Worm (Caenorhabditis elegans) whole organism, L1 larva: ENCODE results near the gene nhr-136.
A peak's percentile ranks its signal among the peaks of the same experiment; 100 is the strongest.

Experiments
- C04F5.9 ChIP-seq: sonication (generic microtip); optimal IDR thresholded peaks from 2 replicates; lab custom pipeline; 2016; ENCODE audit warnings: missing genetic modification characterization, missing compliant biosample characterization
- F16B12.6 ChIP-seq: fragments of 150-350 bp; optimal IDR thresholded peaks from 2 replicates; lab custom pipeline; 2014; ENCODE audit warnings: missing biosample characterization, missing genetic modification characterization
- aha-1 ChIP-seq: fragments of 150-350 bp; optimal IDR thresholded peaks from 2 replicates; lab custom pipeline; 2014; ENCODE audit warnings: missing biosample characterization, missing genetic modification characterization
- alr-1 ChIP-seq: fragments of 200-800 bp; sonication (Bioruptor generic); optimal IDR thresholded peaks from 2 replicates; lab custom pipeline; 2018; ENCODE audit warnings: borderline replicate concordance, mild to moderate bottlenecking, missing genetic modification characterization, missing compliant biosample characterization
- blmp-1 ChIP-seq: fragments of 150-350 bp; optimal IDR thresholded peaks from 2 replicates; lab custom pipeline; 2014; ENCODE audit warnings: missing biosample characterization, missing genetic modification characterization
- ceh-8 ChIP-seq: fragments of 200-800 bp; sonication (Bioruptor generic); optimal IDR thresholded peaks from 2 replicates; lab custom pipeline; 2018; ENCODE audit warnings: mild to moderate bottlenecking, missing genetic modification characterization, moderate library complexity, missing compliant biosample characterization
- ceh-82 ChIP-seq, 3 experiments: fragments of 150-350 bp in 1 of 3; sonication (generic microtip) in 2 of 3; optimal IDR thresholded peaks; 2 replicates each; lab custom pipeline; 2014 to 2017; ENCODE audit warnings: missing biosample characterization in 3 of 3, missing genetic modification characterization in 3 of 3
- ceh-90 ChIP-seq: sonication (generic microtip); optimal IDR thresholded peaks from 2 replicates; lab custom pipeline; 2016; ENCODE audit warnings: missing genetic modification characterization, missing compliant biosample characterization
- dpl-1 ChIP-seq, 3 experiments: fragments of 150-350 bp in 2 of 3; sonication (generic microtip) in 1 of 3; optimal IDR thresholded peaks; 2 replicates each; lab custom pipeline; 2014 to 2017; ENCODE audit warnings: missing biosample characterization in 3 of 3, missing genetic modification characterization in 3 of 3, missing genetic modification reagents in 3 of 3
- efl-1 ChIP-seq, 4 experiments: fragments of 150-350 bp; optimal IDR thresholded peaks in 3 of 4; peaks in 1 of 4; 1 replicate in 1 of 4; 2 replicates in 3 of 4; lab custom pipeline; 2014; ENCODE audit warnings: missing biosample characterization in 2 of 4, missing genetic modification characterization in 2 of 4, missing genetic modification reagents in 2 of 4
- egl-27 ChIP-seq, 2 experiments: fragments of 150-350 bp in 1 of 2; sonication (generic microtip); optimal IDR thresholded peaks; 3 replicates each; lab custom pipeline; 2017 to 2018; ENCODE audit warnings: missing biosample characterization in 2 of 2, missing genetic modification characterization in 2 of 2, missing genetic modification reagents in 2 of 2
- elt-2 ChIP-seq: sonication (generic microtip); optimal IDR thresholded peaks from 2 replicates; lab custom pipeline; 2016; ENCODE audit warnings: missing genetic modification characterization, mild to moderate bottlenecking, inconsistent platforms, missing compliant biosample characterization, missing genetic modification reagents
- elt-3 ChIP-seq, 6 experiments: fragments of 150-350 bp in 1 of 6; sonication (generic microtip); optimal IDR thresholded peaks; 2 replicates each; lab custom pipeline; 2017 to 2018; ENCODE audit warnings: missing biosample characterization in 6 of 6, missing genetic modification characterization in 6 of 6, inconsistent platforms in 1 of 6
- ets-5 ChIP-seq: fragments of 200-800 bp; sonication (Bioruptor generic); IDR thresholded peaks from 2 replicates; pipeline ENCODE4 v1.3.6; 2022; ENCODE audit warnings: missing genetic modification characterization, missing compliant biosample characterization
- fkh-4 ChIP-seq: sonication (generic microtip); optimal IDR thresholded peaks from 2 replicates; lab custom pipeline; 2016; ENCODE audit warnings: missing compliant biosample characterization, missing genetic modification characterization, borderline replicate concordance
- fkh-8 ChIP-seq: sonication (generic microtip); optimal IDR thresholded peaks from 2 replicates; lab custom pipeline; 2016; ENCODE audit warnings: mild to moderate bottlenecking, missing genetic modification characterization, missing compliant biosample characterization
- fos-1 ChIP-seq: fragments of 150-350 bp; optimal IDR thresholded peaks from 2 replicates; lab custom pipeline; 2014; ENCODE audit warnings: missing biosample characterization, missing genetic modification characterization
- hpl-2 ChIP-seq: fragments of 150-350 bp; optimal IDR thresholded peaks from 2 replicates; lab custom pipeline; 2014; ENCODE audit warnings: missing biosample characterization, missing genetic modification reagents, missing genetic modification characterization
- lin-14 ChIP-seq: fragments of 200-800 bp; sonication (Bioruptor generic); optimal IDR thresholded peaks from 2 replicates; lab custom pipeline; 2018; ENCODE audit warnings: mild to moderate bottlenecking, missing genetic modification characterization, moderate library complexity, missing compliant biosample characterization
- lin-35 ChIP-seq, 2 experiments: fragments of 150-350 bp; optimal IDR thresholded peaks; 2 replicates each; lab custom pipeline; 2014; ENCODE audit warnings: missing biosample characterization in 2 of 2, missing genetic modification characterization in 2 of 2, missing genetic modification reagents in 2 of 2
- lsy-2 ChIP-seq, 2 experiments: fragments of 150-350 bp; optimal IDR thresholded peaks; 2 replicates each; lab custom pipeline; 2014; ENCODE audit warnings: missing biosample characterization in 2 of 2, missing genetic modification characterization in 2 of 2
- mdl-1 ChIP-seq, 2 experiments: fragments of 150-350 bp; optimal IDR thresholded peaks; 2 replicates each; lab custom pipeline; 2014 to 2017; ENCODE audit warnings: missing biosample characterization in 2 of 2, missing genetic modification characterization in 2 of 2, inconsistent platforms in 1 of 2
- nhr-11 ChIP-seq: fragments of 150-350 bp; optimal IDR thresholded peaks from 2 replicates; lab custom pipeline; 2014; ENCODE audit warnings: missing biosample characterization, missing genetic modification characterization
- nhr-47 ChIP-seq: sonication (generic microtip); optimal IDR thresholded peaks from 2 replicates; lab custom pipeline; 2016; ENCODE audit warnings: mild to moderate bottlenecking, missing genetic modification characterization, moderate library complexity, missing compliant biosample characterization
- nhr-71 ChIP-seq: sonication (generic microtip); optimal IDR thresholded peaks from 2 replicates; lab custom pipeline; 2016; ENCODE audit warnings: mild to moderate bottlenecking, missing genetic modification characterization, moderate library complexity, missing compliant biosample characterization
- nhr-85 ChIP-seq: sonication (generic microtip); peaks from one replicate; lab custom pipeline; 2016; ENCODE audit warnings: missing genetic modification characterization, inconsistent platforms, missing compliant biosample characterization
- nhr-90 ChIP-seq: sonication (generic microtip); optimal IDR thresholded peaks from 2 replicates; lab custom pipeline; 2016; ENCODE audit warnings: mild to moderate bottlenecking, missing genetic modification characterization, missing compliant biosample characterization; ENCODE audit not compliant: poor library complexity
- pag-3 ChIP-seq: sonication (generic microtip); optimal IDR thresholded peaks from 2 replicates; lab custom pipeline; 2017; ENCODE audit warnings: missing genetic modification characterization, mild to moderate bottlenecking, missing compliant biosample characterization, antibody characterized with exemption, borderline replicate concordance; ENCODE audit not compliant: insufficient read depth
- pax-3 ChIP-seq: fragments of 200-800 bp; sonication (Bioruptor generic); optimal IDR thresholded peaks from 2 replicates; lab custom pipeline; 2018; ENCODE audit warnings: mild to moderate bottlenecking, missing genetic modification characterization, moderate library complexity, missing compliant biosample characterization
- rnt-1 ChIP-seq: sonication (generic microtip); optimal IDR thresholded peaks from 2 replicates; lab custom pipeline; 2016; ENCODE audit warnings: mild to moderate bottlenecking, missing genetic modification characterization, moderate library complexity, missing compliant biosample characterization
- skn-1 ChIP-seq: fragments of 150-350 bp; optimal IDR thresholded peaks from 2 replicates; lab custom pipeline; 2014; ENCODE audit warnings: missing biosample characterization, missing genetic modification characterization
- snpc-4 ChIP-seq: fragments of 150-350 bp; optimal IDR thresholded peaks from 2 replicates; lab custom pipeline; 2014; ENCODE audit warnings: missing biosample characterization, missing genetic modification characterization
- snu-23 ChIP-seq: sonication (generic microtip); optimal IDR thresholded peaks from 2 replicates; lab custom pipeline; 2016; ENCODE audit warnings: missing genetic modification characterization, missing compliant biosample characterization
- sup-37 ChIP-seq: fragments of 200-800 bp; sonication (Bioruptor generic); optimal IDR thresholded peaks from 2 replicates; lab custom pipeline; 2018; ENCODE audit warnings: mild to moderate bottlenecking, missing genetic modification characterization, missing compliant biosample characterization
- swsn-7 ChIP-seq: sonication (generic microtip); optimal IDR thresholded peaks from 2 replicates; lab custom pipeline; 2016; ENCODE audit warnings: missing genetic modification characterization, missing compliant biosample characterization
- unc-130 ChIP-seq: fragments of 150-350 bp; optimal IDR thresholded peaks from 2 replicates; lab custom pipeline; 2017; ENCODE audit warnings: missing biosample characterization, missing genetic modification characterization, inconsistent platforms
- unc-30 ChIP-seq: sonication (generic microtip); optimal IDR thresholded peaks from 2 replicates; lab custom pipeline; 2017; ENCODE audit warnings: missing biosample characterization, missing genetic modification characterization
- unc-62 ChIP-seq: fragments of 150-350 bp; optimal IDR thresholded peaks from 2 replicates; lab custom pipeline; 2014; ENCODE audit warnings: missing biosample characterization, missing genetic modification reagents, missing genetic modification characterization
- unc-98 ChIP-seq: fragments of 200-800 bp; sonication (Bioruptor generic); IDR thresholded peaks from 2 replicates; pipeline ENCODE4 v1.3.6; 2022; ENCODE audit warnings: missing genetic modification characterization, missing compliant biosample characterization
- vab-15 ChIP-seq: sonication (generic microtip); optimal IDR thresholded peaks from 2 replicates; lab custom pipeline; 2017; ENCODE audit warnings: missing genotype, mild to moderate bottlenecking, missing genetic modification characterization, missing compliant biosample characterization
- ztf-4 ChIP-seq: fragments of 150-350 bp; optimal IDR thresholded peaks from 2 replicates; lab custom pipeline; 2014; ENCODE audit warnings: missing biosample characterization, missing genetic modification characterization

The nhr-136 gene

DNA sequence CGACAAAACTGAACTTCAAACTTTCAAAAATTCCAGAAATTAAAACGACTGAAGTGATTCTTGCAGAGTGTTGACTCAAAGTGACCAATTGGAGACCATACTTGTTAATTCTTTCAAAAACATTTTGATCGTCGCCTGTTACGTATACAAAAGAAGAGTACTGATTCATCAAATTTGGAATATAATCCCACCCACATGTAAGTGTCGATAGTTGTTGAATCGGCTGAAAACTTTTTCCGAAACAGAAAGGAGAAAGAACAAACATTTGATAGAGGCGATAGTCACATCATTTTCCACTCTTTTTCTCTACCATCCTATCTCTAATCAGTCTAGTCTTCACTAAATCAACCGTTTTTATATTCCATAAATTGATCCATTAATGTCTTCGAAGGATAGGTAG lies 3.0 kb upstream of the nhr-136 start, which contains the start of gene nhr-153:
Gene nhr-153 (plus strand): TSS at position 301 of the 400 bp plus-strand sequence.
- TF ChIP-seq pag-3 (tag; lab: Kevin White, UChicago), result no peak
- TF ChIP-seq lin-35 (GFP tag; optimal IDR thresholded peaks at IDR 0.05; lab: Kevin White, UChicago), result peak in 1 of 2 experiments; percentile 11
- TF ChIP-seq swsn-7, result no peak
- TF ChIP-seq snu-23 (GFP tag; lab: Kevin White, UChicago), result peak; percentile 10
- no peak for TF ChIP-seq nhr-11
- no peak for TF ChIP-seq ceh-82 (tag; optimal IDR thresholded peaks at IDR 0.05; lab: Kevin White, UChicago)
- TF ChIP-seq unc-30, result no peak
- TF ChIP-seq ceh-8 (GFP tag; lab: Kevin White, UChicago), result no peak
- TF ChIP-seq pax-3 (tag; lab: Kevin White, UChicago), result no peak
- TF ChIP-seq fkh-8 (tag; lab: Kevin White, UChicago), result no peak
- no peak for TF ChIP-seq egl-27 (tag; optimal IDR thresholded peaks at IDR 0.05; lab: Kevin White, UChicago)
- no peak for TF ChIP-seq nhr-90 (tag; lab: Kevin White, UChicago)
- no peak for TF ChIP-seq unc-62 (GFP tag; lab: Kevin White, UChicago)
- TF ChIP-seq, all 84 proteins: peak for 2

ce11 chrV:12111452-12111851 lies 4.5 kb downstream of the nhr-136 start, which contains the start of gene lhpp-1:
TSS of gene lhpp-1 (minus strand) at chrV:12111805.
- TF ChIP-seq ztf-4 (tag; lab: Kevin White, UChicago) (no peak), rnt-1 (tag; lab: Kevin White, UChicago) (peak; percentile 19), skn-1 (tag; lab: Kevin White, UChicago) (peak; percentile 2), elt-3 (tag; optimal IDR thresholded peaks at IDR 0.05; lab: Kevin White, UChicago) (peak in 1 of 6 experiments; percentile 12), C04F5.9 (tag; lab: Kevin White, UChicago) (no peak), lin-14 (GFP tag; lab: Kevin White, UChicago) (peak; percentile 5), snu-23 (GFP tag; lab: Kevin White, UChicago) (peak; percentile 6), efl-1 (optimal IDR thresholded peaks at IDR 0.05; lab: Kevin White, UChicago) (peak in 1 of 2 experiments; percentile 30), efl-1 (GFP tag; optimal IDR thresholded peaks at IDR 0.05 in 1 of 2; lab: Kevin White, UChicago) (peak; percentile 34 to 93), ets-5 (GFP tag; lab: Robert Waterston, UW) (no peak), mdl-1 (tag; optimal IDR thresholded peaks at IDR 0.05; lab: Kevin White, UChicago) (peak in 1 of 2 experiments; percentile 14), unc-98 (GFP tag; lab: Robert Waterston, UW) (no peak), unc-130 (tag; lab: Kevin White, UChicago) (no peak), blmp-1 (peak; percentile 68), hpl-2 (GFP tag; lab: Kevin White, UChicago) (no peak), dpl-1 (GFP tag; optimal IDR thresholded peaks at IDR 0.05; lab: Kevin White, UChicago) (peak; percentile 20 to 61 (median 55)), F16B12.6 (tag; lab: Kevin White, UChicago) (peak; percentile 69), vab-15 (tag; lab: Kevin White, UChicago) (no peak), lsy-2 (tag; optimal IDR thresholded peaks at IDR 0.05; lab: Kevin White, UChicago) (peak in 1 of 2 experiments; percentile 20), nhr-85 (tag; lab: Kevin White, UChicago) (peak; percentile 80), sup-37 (GFP tag; lab: Kevin White, UChicago) (no peak), lin-35 (GFP tag; optimal IDR thresholded peaks at IDR 0.05; lab: Kevin White, UChicago) (peak; percentile 48 to 78)

DNA sequence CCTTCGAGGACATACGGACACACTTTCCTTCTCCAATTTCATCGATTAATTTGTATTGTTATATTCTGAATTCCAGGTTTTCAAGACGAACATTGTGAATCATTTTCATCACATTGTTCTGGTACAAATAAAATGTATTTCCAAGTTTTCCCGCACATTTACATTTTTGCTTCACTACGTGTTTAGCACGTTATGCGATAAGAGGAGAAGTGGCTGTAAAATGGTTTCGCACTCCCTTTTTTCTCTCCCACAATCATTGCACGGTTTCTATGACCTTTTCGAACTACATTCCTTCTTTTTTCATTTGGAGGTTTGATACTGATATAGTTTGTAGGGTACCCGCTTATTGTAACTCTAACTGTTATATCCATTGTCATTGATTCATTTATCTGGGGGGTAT lies 6.8 kb downstream of the nhr-136 start:
- TF ChIP-seq unc-62 (GFP tag; lab: Kevin White, UChicago), result no peak
- peak; percentile 27 for TF ChIP-seq lin-14 (GFP tag; lab: Kevin White, UChicago)
- TF ChIP-seq nhr-85 (tag; lab: Kevin White, UChicago), result peak; percentile 28
- peak; percentile 11 for TF ChIP-seq elt-2 (tag; lab: Kevin White, UChicago)
- TF ChIP-seq, all 84 proteins: peak for 3

DNA sequence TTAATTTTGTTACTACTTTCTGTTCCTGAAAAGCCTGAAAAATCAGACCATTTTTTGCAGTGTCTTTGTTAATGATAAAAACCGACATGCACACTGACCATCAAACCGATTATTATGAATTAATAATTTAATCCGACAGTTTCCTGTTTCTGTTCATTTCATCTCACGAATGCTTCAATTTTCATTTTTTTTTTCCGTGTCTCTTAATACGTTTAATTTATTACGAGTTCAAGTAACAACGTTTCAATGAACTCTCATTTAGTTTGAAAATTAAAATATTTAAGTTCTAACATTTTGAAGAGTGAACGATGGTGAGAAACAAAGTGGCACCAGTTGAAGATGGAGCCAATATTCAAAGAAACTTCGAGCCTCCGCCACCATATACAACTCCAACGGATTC lies 7.8 kb downstream of the nhr-136 start, which contains the start of gene spin-1:
Gene spin-1 (plus strand): TSS at position 301 of the 400 bp plus-strand sequence.
- TF ChIP-seq lin-14 (GFP tag; lab: Kevin White, UChicago) (no peak), C04F5.9 (tag; lab: Kevin White, UChicago) (no peak), nhr-71 (tag; lab: Kevin White, UChicago) (no peak), hpl-2 (GFP tag; lab: Kevin White, UChicago) (no peak), alr-1 (no peak), unc-30 (no peak), aha-1 (tag; lab: Kevin White, UChicago) (no peak), pax-3 (tag; lab: Kevin White, UChicago) (no peak), ets-5 (GFP tag; lab: Robert Waterston, UW) (no peak), nhr-47 (tag; lab: Kevin White, UChicago) (no peak), vab-15 (tag; lab: Kevin White, UChicago) (no peak), fkh-4 (tag; lab: Kevin White, UChicago) (no peak), egl-27 (tag; optimal IDR thresholded peaks at IDR 0.05; lab: Kevin White, UChicago) (no peak), snpc-4 (tag; lab: Kevin White, UChicago) (no peak), fos-1 (tag; lab: Kevin White, UChicago) (no peak), ceh-90 (tag; lab: Kevin White, UChicago) (no peak), nhr-85 (tag; lab: Kevin White, UChicago) (no peak)
